Worm (Caenorhabditis elegans) whole organism, L1 larva: Measurements from ENCODE around the gene sri-29.
"Not testable (repeated sequence)": the region's sequence is repeated elsewhere in the genome, so short reads cannot be mapped to it uniquely, and the experiment has no call there.

Experiments
- C16A3.4 ChIP-seq: fragments of 150-350 bp; optimal IDR thresholded peaks from 2 replicates; lab custom pipeline; 2014; ENCODE audit warnings: missing biosample characterization, missing genetic modification characterization
- F16B12.6 ChIP-seq: fragments of 150-350 bp; optimal IDR thresholded peaks from 2 replicates; lab custom pipeline; 2014; ENCODE audit warnings: missing biosample characterization, missing genetic modification characterization
- aha-1 ChIP-seq: fragments of 150-350 bp; optimal IDR thresholded peaks from 2 replicates; lab custom pipeline; 2014; ENCODE audit warnings: missing biosample characterization, missing genetic modification characterization
- blmp-1 ChIP-seq: fragments of 150-350 bp; optimal IDR thresholded peaks from 2 replicates; lab custom pipeline; 2014; ENCODE audit warnings: missing biosample characterization, missing genetic modification characterization
- ces-1 ChIP-seq: fragments of 150-350 bp; optimal IDR thresholded peaks from 2 replicates; lab custom pipeline; 2014; ENCODE audit warnings: missing biosample characterization, missing genetic modification reagents, missing genetic modification characterization
- dsc-1 ChIP-seq: sonication (generic microtip); optimal IDR thresholded peaks from 2 replicates; lab custom pipeline; 2016; ENCODE audit warnings: mild to moderate bottlenecking, missing genetic modification characterization, missing compliant biosample characterization
- efl-1 ChIP-seq, 4 experiments: fragments of 150-350 bp; optimal IDR thresholded peaks in 3 of 4; peaks in 1 of 4; 1 replicate in 1 of 4; 2 replicates in 3 of 4; lab custom pipeline; 2014; ENCODE audit warnings: missing biosample characterization in 2 of 4, missing genetic modification characterization in 2 of 4, missing genetic modification reagents in 2 of 4
- egl-13 ChIP-seq: sonication (generic microtip); optimal IDR thresholded peaks from 2 replicates; lab custom pipeline; 2016; ENCODE audit warnings: missing genotype, missing genetic modification reagents, missing genetic modification characterization, missing compliant biosample characterization
- egl-27 ChIP-seq, 2 experiments: fragments of 150-350 bp in 1 of 2; sonication (generic microtip); optimal IDR thresholded peaks; 3 replicates each; lab custom pipeline; 2017 to 2018; ENCODE audit warnings: missing biosample characterization in 2 of 2, missing genetic modification characterization in 2 of 2, missing genetic modification reagents in 2 of 2
- elt-3 ChIP-seq, 6 experiments: fragments of 150-350 bp in 1 of 6; sonication (generic microtip); optimal IDR thresholded peaks; 2 replicates each; lab custom pipeline; 2017 to 2018; ENCODE audit warnings: missing biosample characterization in 6 of 6, missing genetic modification characterization in 6 of 6, inconsistent platforms in 1 of 6
- ets-5 ChIP-seq: fragments of 200-800 bp; sonication (Bioruptor generic); IDR thresholded peaks from 2 replicates; pipeline ENCODE4 v1.3.6; 2022; ENCODE audit warnings: missing genetic modification characterization, missing compliant biosample characterization
- fkh-4 ChIP-seq: sonication (generic microtip); optimal IDR thresholded peaks from 2 replicates; lab custom pipeline; 2016; ENCODE audit warnings: missing compliant biosample characterization, missing genetic modification characterization, borderline replicate concordance
- fos-1 ChIP-seq: fragments of 150-350 bp; optimal IDR thresholded peaks from 2 replicates; lab custom pipeline; 2014; ENCODE audit warnings: missing biosample characterization, missing genetic modification characterization
- hpl-2 ChIP-seq: fragments of 150-350 bp; optimal IDR thresholded peaks from 2 replicates; lab custom pipeline; 2014; ENCODE audit warnings: missing biosample characterization, missing genetic modification reagents, missing genetic modification characterization
- lin-14 ChIP-seq: fragments of 200-800 bp; sonication (Bioruptor generic); optimal IDR thresholded peaks from 2 replicates; lab custom pipeline; 2018; ENCODE audit warnings: mild to moderate bottlenecking, missing genetic modification characterization, moderate library complexity, missing compliant biosample characterization
- lin-35 ChIP-seq, 2 experiments: fragments of 150-350 bp; optimal IDR thresholded peaks; 2 replicates each; lab custom pipeline; 2014; ENCODE audit warnings: missing biosample characterization in 2 of 2, missing genetic modification characterization in 2 of 2, missing genetic modification reagents in 2 of 2
- lir-3 ChIP-seq: sonication (generic microtip); optimal IDR thresholded peaks from 2 replicates; lab custom pipeline; 2016; ENCODE audit warnings: mild to moderate bottlenecking, missing genetic modification characterization, moderate library complexity, missing compliant biosample characterization; ENCODE audit not compliant: poor library complexity
- lsy-2 ChIP-seq, 2 experiments: fragments of 150-350 bp; optimal IDR thresholded peaks; 2 replicates each; lab custom pipeline; 2014; ENCODE audit warnings: missing biosample characterization in 2 of 2, missing genetic modification characterization in 2 of 2
- mep-1 ChIP-seq: fragments of 150-350 bp; optimal IDR thresholded peaks from 2 replicates; lab custom pipeline; 2014; ENCODE audit warnings: missing biosample characterization, missing genetic modification characterization
- nhr-11 ChIP-seq: fragments of 150-350 bp; optimal IDR thresholded peaks from 2 replicates; lab custom pipeline; 2014; ENCODE audit warnings: missing biosample characterization, missing genetic modification characterization
- nhr-20 ChIP-seq: sonication (generic microtip); optimal IDR thresholded peaks from 2 replicates; lab custom pipeline; 2016; ENCODE audit warnings: mild to moderate bottlenecking, missing genetic modification characterization, missing compliant biosample characterization
- nhr-28 ChIP-seq: fragments of 150-350 bp; optimal IDR thresholded peaks from 2 replicates; lab custom pipeline; 2014; ENCODE audit warnings: missing biosample characterization, missing genetic modification characterization
- nhr-76 ChIP-seq: sonication (generic microtip); optimal IDR thresholded peaks from 2 replicates; lab custom pipeline; 2017; ENCODE audit warnings: missing biosample characterization, missing genetic modification characterization
- nhr-84 ChIP-seq: sonication (generic microtip); optimal IDR thresholded peaks from 2 replicates; lab custom pipeline; 2017; ENCODE audit warnings: missing biosample characterization, missing genetic modification characterization
- nhr-85 ChIP-seq: sonication (generic microtip); peaks from one replicate; lab custom pipeline; 2016; ENCODE audit warnings: missing genetic modification characterization, inconsistent platforms, missing compliant biosample characterization
- nhr-90 ChIP-seq: sonication (generic microtip); optimal IDR thresholded peaks from 2 replicates; lab custom pipeline; 2016; ENCODE audit warnings: mild to moderate bottlenecking, missing genetic modification characterization, missing compliant biosample characterization; ENCODE audit not compliant: poor library complexity
- pag-3 ChIP-seq: sonication (generic microtip); optimal IDR thresholded peaks from 2 replicates; lab custom pipeline; 2017; ENCODE audit warnings: missing genetic modification characterization, mild to moderate bottlenecking, missing compliant biosample characterization, antibody characterized with exemption, borderline replicate concordance; ENCODE audit not compliant: insufficient read depth
- pqm-1 ChIP-seq: sonication (generic microtip); optimal IDR thresholded peaks from 3 replicates; lab custom pipeline; 2017; ENCODE audit warnings: missing biosample characterization, missing genetic modification characterization
- rnt-1 ChIP-seq: sonication (generic microtip); optimal IDR thresholded peaks from 2 replicates; lab custom pipeline; 2016; ENCODE audit warnings: mild to moderate bottlenecking, missing genetic modification characterization, moderate library complexity, missing compliant biosample characterization
- snu-23 ChIP-seq: sonication (generic microtip); optimal IDR thresholded peaks from 2 replicates; lab custom pipeline; 2016; ENCODE audit warnings: missing genetic modification characterization, missing compliant biosample characterization
- swsn-7 ChIP-seq: sonication (generic microtip); optimal IDR thresholded peaks from 2 replicates; lab custom pipeline; 2016; ENCODE audit warnings: missing genetic modification characterization, missing compliant biosample characterization
- tlp-1 ChIP-seq: fragments of 150-350 bp; optimal IDR thresholded peaks from 2 replicates; lab custom pipeline; 2014; ENCODE audit warnings: missing biosample characterization, missing genetic modification characterization
- unc-86 ChIP-seq: sonication (generic microtip); optimal IDR thresholded peaks from 2 replicates; lab custom pipeline; 2016; ENCODE audit warnings: missing genetic modification characterization, missing compliant biosample characterization
- unc-98 ChIP-seq: fragments of 200-800 bp; sonication (Bioruptor generic); IDR thresholded peaks from 2 replicates; pipeline ENCODE4 v1.3.6; 2022; ENCODE audit warnings: missing genetic modification characterization, missing compliant biosample characterization
- zag-1 ChIP-seq: fragments of 150-350 bp; optimal IDR thresholded peaks from 2 replicates; lab custom pipeline; 2014; ENCODE audit warnings: missing biosample characterization, missing genetic modification characterization

Gene sri-29

DNA sequence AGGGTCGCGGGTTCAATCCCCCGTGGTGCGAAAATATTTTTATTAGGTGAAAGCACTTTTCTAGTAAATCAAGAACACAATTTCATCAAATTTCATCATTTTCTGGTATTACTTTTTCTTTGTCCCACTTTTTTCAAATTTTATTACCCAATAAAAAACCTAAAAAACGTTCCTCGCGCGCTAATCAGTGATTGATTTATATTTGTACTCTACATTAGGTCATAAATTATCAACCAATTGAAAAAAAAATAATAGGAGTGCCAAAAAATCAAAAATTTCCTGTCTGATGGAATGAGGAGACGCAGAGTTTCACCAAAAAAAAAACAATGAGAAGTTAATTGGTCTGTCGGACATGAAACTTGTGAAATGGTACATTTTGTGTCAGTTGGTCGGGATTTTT lies 19.5 kb upstream of the sri-29 start:
- TF ChIP-seq fkh-4, result no peak
- no peak for TF ChIP-seq unc-86
- no peak for TF ChIP-seq nhr-84 (tag; lab: Kevin White, UChicago)
- TF ChIP-seq dsc-1, result no peak
- TF ChIP-seq aha-1, result no peak
- TF ChIP-seq mep-1 (tag; lab: Kevin White, UChicago), result no peak
- TF ChIP-seq, all 84 proteins: peak for 0

ce11 chrII:3028264-3028663 lies 15.9 kb upstream of the sri-29 start:
- no peak for TF ChIP-seq lin-35 (GFP tag; optimal IDR thresholded peaks at IDR 0.05; lab: Kevin White, UChicago)
- TF ChIP-seq egl-27 (tag; optimal IDR thresholded peaks at IDR 0.05; lab: Kevin White, UChicago), result no peak
- TF ChIP-seq elt-3 (tag; optimal IDR thresholded peaks at IDR 0.05; lab: Kevin White, UChicago), result peak in 1 of 6 experiments; percentile 31
- no peak for TF ChIP-seq efl-1 (optimal IDR thresholded peaks at IDR 0.05; lab: Kevin White, UChicago)
- TF ChIP-seq efl-1 (GFP tag; optimal IDR thresholded peaks at IDR 0.05 in 1 of 2; lab: Kevin White, UChicago), result peak in 1 of 2 experiments; percentile 8
- TF ChIP-seq mep-1 (tag; lab: Kevin White, UChicago), result peak; percentile 23
- peak; percentile 98 for TF ChIP-seq blmp-1 (tag; lab: Kevin White, UChicago)
- TF ChIP-seq nhr-20 (tag; lab: Kevin White, UChicago), result no peak
- TF ChIP-seq pag-3, result no peak
- TF ChIP-seq lir-3 (tag; lab: Kevin White, UChicago), result no peak
- TF ChIP-seq zag-1 (tag; lab: Kevin White, UChicago), result no peak
- TF ChIP-seq snu-23 (GFP tag; lab: Kevin White, UChicago), result peak; percentile 21
- TF ChIP-seq hpl-2 (GFP tag; lab: Kevin White, UChicago), result no peak
- TF ChIP-seq nhr-11 (tag; lab: Kevin White, UChicago), result no peak
- TF ChIP-seq nhr-90, result no peak
- peak; percentile 7 for TF ChIP-seq C16A3.4 (tag; lab: Kevin White, UChicago)
- no peak for TF ChIP-seq nhr-28

- TF ChIP-seq fos-1 (tag; lab: Kevin White, UChicago) (no peak), dsc-1 (no peak), pag-3 (no peak), blmp-1 (tag; lab: Kevin White, UChicago) (peak; percentile 91), F16B12.6 (tag; lab: Kevin White, UChicago) (no peak), snu-23 (GFP tag; lab: Kevin White, UChicago) (no peak), nhr-85 (peak; percentile 57), ets-5 (GFP tag; lab: Robert Waterston, UW) (no peak), lsy-2 (tag; optimal IDR thresholded peaks at IDR 0.05; lab: Kevin White, UChicago) (no peak), lin-14 (GFP tag; lab: Kevin White, UChicago) (peak; percentile 29), unc-98 (no peak)
Measured at ce11 chrII:3030416-3030815, 13.7 kb upstream of the sri-29 start.

ce11 chrII:3032480-3032879 lies 11.6 kb upstream of the sri-29 start, which contains the start of gene B0454.6:
TSS of gene B0454.6 (plus strand) at chrII:3032780.
- not testable (repeated sequence) for TF ChIP-seq pqm-1 (tag; lab: Kevin White, UChicago); tlp-1 (tag; lab: Kevin White, UChicago); ces-1 (GFP tag; lab: Kevin White, UChicago)

DNA sequence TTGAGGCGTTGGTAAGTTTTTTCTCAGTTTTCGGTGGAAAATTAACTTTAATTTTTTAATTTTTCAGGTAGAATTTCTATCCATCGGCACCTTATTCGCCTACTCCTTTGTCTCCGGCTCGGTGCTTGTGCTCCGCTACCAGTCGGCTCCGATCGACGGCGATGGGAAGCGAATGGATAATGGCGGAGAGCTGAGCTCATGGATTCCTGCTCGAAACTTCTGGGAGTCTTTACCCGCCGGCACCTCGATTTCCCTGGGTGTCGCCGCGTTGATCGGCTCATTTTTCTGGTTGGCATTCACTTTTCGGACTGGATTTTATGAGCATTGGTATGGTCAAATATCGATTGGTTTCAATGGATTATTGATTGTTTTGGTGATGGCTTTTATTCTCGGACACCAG lies 9.2 kb upstream of the sri-29 start:
- TF ChIP-seq tlp-1 (tag; lab: Kevin White, UChicago) (no peak), lsy-2 (tag; optimal IDR thresholded peaks at IDR 0.05; lab: Kevin White, UChicago) (no peak), C16A3.4 (tag; lab: Kevin White, UChicago) (no peak), swsn-7 (no peak), egl-13 (tag; lab: Kevin White, UChicago) (no peak), nhr-76 (no peak), rnt-1 (no peak)
